Worm (Caenorhabditis elegans): ENCODE results near the gene ser-1.

ser-1 gene

ce11 chrX:16543887-16544286 lies 35.7 kb upstream of the ser-1 start:
- no peak for TF ChIP-seq tlp-1 (tag; optimal IDR thresholded peaks at IDR 0.05)
- TF ChIP-seq efl-1 (optimal IDR thresholded peaks at IDR 0.05): no peak
- TF ChIP-seq efl-1 (GFP tag; optimal IDR thresholded peaks at IDR 0.05 in 1 of 2): peak in 1 of 2 experiments; percentile 45

- peak; percentile 48 for TF ChIP-seq snpc-4 (tag; optimal IDR thresholded peaks at IDR 0.05)
- TF ChIP-seq efl-1 (optimal IDR thresholded peaks at IDR 0.05): no peak
- peak in 1 of 2 experiments; percentile 26 for TF ChIP-seq efl-1 (GFP tag; optimal IDR thresholded peaks at IDR 0.05 in 1 of 2)
- TF ChIP-seq lir-3 (tag; optimal IDR thresholded peaks at IDR 0.05; ENCODE audit: poor library complexity): no peak
- TF ChIP-seq swsn-7 (tag; optimal IDR thresholded peaks at IDR 0.05): no peak
- TF ChIP-seq nhr-77 (tag; optimal IDR thresholded peaks at IDR 0.05): no peak
- no peak for TF ChIP-seq rnt-1 (tag; optimal IDR thresholded peaks at IDR 0.05)
- TF ChIP-seq egl-27 (tag; optimal IDR thresholded peaks at IDR 0.05): no peak
- no peak for TF ChIP-seq sup-37 (GFP tag; optimal IDR thresholded peaks at IDR 0.05)
- TF ChIP-seq unc-30 (tag; optimal IDR thresholded peaks at IDR 0.05): no peak
Measured at ce11 chrX:16545641-16546040, 33.9 kb upstream of the ser-1 start.

ce11 chrX:16546135-16546534 lies 33.4 kb upstream of the ser-1 start:
- no peak for TF ChIP-seq grh-1 (GFP tag; IDR thresholded peaks at IDR 0.05)
- no peak for TF ChIP-seq tlp-1 (tag; optimal IDR thresholded peaks at IDR 0.05)
- no peak for TF ChIP-seq hpl-2 (GFP tag; optimal IDR thresholded peaks at IDR 0.05)

ce11 chrX:16548290-16548689 lies 31.3 kb upstream of the ser-1 start:
- no peak for TF ChIP-seq mab-9 (GFP tag; IDR thresholded peaks at IDR 0.05)
- no peak for TF ChIP-seq fkh-8 (tag; optimal IDR thresholded peaks at IDR 0.05)
- no peak for TF ChIP-seq nhr-71 (tag; optimal IDR thresholded peaks at IDR 0.05)
- TF ChIP-seq snpc-4 (tag; optimal IDR thresholded peaks at IDR 0.05): no peak
- no peak for TF ChIP-seq ceh-82 (tag; optimal IDR thresholded peaks at IDR 0.05)

- no peak for TF ChIP-seq C04F5.9 (tag; optimal IDR thresholded peaks at IDR 0.05)
- TF ChIP-seq lin-14 (GFP tag; optimal IDR thresholded peaks at IDR 0.05): peak; percentile 16
- TF ChIP-seq lin-35 (GFP tag; optimal IDR thresholded peaks at IDR 0.05): peak in 1 of 2 experiments; percentile 21
- no peak for TF ChIP-seq fkh-10 (GFP tag; optimal IDR thresholded peaks at IDR 0.05)
- TF ChIP-seq unc-30 (tag; optimal IDR thresholded peaks at IDR 0.05): no peak
- no peak for TF ChIP-seq nhr-77 (tag; optimal IDR thresholded peaks at IDR 0.05)
- TF ChIP-seq mab-9 (GFP tag; IDR thresholded peaks at IDR 0.05): no peak
- TF ChIP-seq nhr-90 (tag; optimal IDR thresholded peaks at IDR 0.05; ENCODE audit: poor library complexity): peak; percentile 18
- TF ChIP-seq nhr-20 (tag; optimal IDR thresholded peaks at IDR 0.05): peak; percentile 34
- TF ChIP-seq nhr-19 (GFP tag; conservative IDR thresholded peaks at IDR 0.05): 0 out of 2 replicates have a peak, but pooled peaks have one; percentile 10
- peak; percentile 86 for TF ChIP-seq elt-2 (tag; optimal IDR thresholded peaks at IDR 0.05)
- TF ChIP-seq ceh-82 (tag; optimal IDR thresholded peaks at IDR 0.05): no peak
- TF ChIP-seq pag-3 (tag; optimal IDR thresholded peaks at IDR 0.05; ENCODE audit: borderline replicate concordance, insufficient read depth): no peak
- TF ChIP-seq fos-1 (tag; optimal IDR thresholded peaks at IDR 0.05): no peak
Measured at ce11 chrX:16550551-16550950, 29.0 kb upstream of the ser-1 start.

ce11 chrX:16551318-16551717 lies 28.2 kb upstream of the ser-1 start:
- TF ChIP-seq hlh-17 (GFP tag; optimal IDR thresholded peaks at IDR 0.05; ENCODE audit: borderline replicate concordance) (no peak), ceh-63 (GFP tag; optimal IDR thresholded peaks at IDR 0.05) (no peak), sptf-1 (tag; optimal IDR thresholded peaks at IDR 0.05) (no peak), Y116A8C.19 (tag; optimal IDR thresholded peaks at IDR 0.05; ENCODE audit: borderline replicate concordance) (no peak), elt-2 (tag; optimal IDR thresholded peaks at IDR 0.05) (peak; percentile 30), lin-13 (GFP tag; optimal IDR thresholded peaks at IDR 0.05) (peak; percentile 3), zip-4 (GFP tag; optimal IDR thresholded peaks at IDR 0.05) (no peak), pag-3 (tag; optimal IDR thresholded peaks at IDR 0.05; ENCODE audit: borderline replicate concordance, insufficient read depth) (no peak), dsc-1 (tag; optimal IDR thresholded peaks at IDR 0.05) (peak; percentile 46), lsy-2 (tag; optimal IDR thresholded peaks at IDR 0.05) (no peak), nhr-47 (tag; optimal IDR thresholded peaks at IDR 0.05) (peak; percentile 34), irx-1 (tag; optimal IDR thresholded peaks at IDR 0.05) (no peak), nhr-12 (tag; optimal IDR thresholded peaks at IDR 0.05) (no peak), ets-5 (GFP tag; IDR thresholded peaks at IDR 0.05) (no peak), hpl-2 (GFP tag; optimal IDR thresholded peaks at IDR 0.05) (no peak), nhr-77 (tag; optimal IDR thresholded peaks at IDR 0.05) (peak; percentile 15), lir-3 (tag; optimal IDR thresholded peaks at IDR 0.05; ENCODE audit: poor library complexity) (no peak), lin-39 (tag; optimal IDR thresholded peaks at IDR 0.05) (no peak), ceh-90 (tag; optimal IDR thresholded peaks at IDR 0.05) (no peak), pqm-1 (tag; optimal IDR thresholded peaks at IDR 0.05) (no peak), nhr-90 (tag; optimal IDR thresholded peaks at IDR 0.05; ENCODE audit: poor library complexity) (peak; percentile 44)
